Worm (Caenorhabditis elegans) whole organism, midembryonic: ENCODE results near the gene hda-10.

Source experiments
- T22C8.4 ChIP-seq: fragments of 200-800 bp; sonication (Bioruptor generic); IDR thresholded peaks from 2 replicates; pipeline ENCODE4 v1.3.6; 2022; ENCODE audit warnings: missing genetic modification characterization, missing compliant biosample characterization
- flt-1 ChIP-seq: fragments of 200-800 bp; sonication (Bioruptor generic); IDR thresholded peaks from 2 replicates; pipeline ENCODE4 v1.3.6; 2022; ENCODE audit warnings: missing genetic modification characterization, missing compliant biosample characterization
- klf-2 ChIP-seq: fragments of 200-800 bp; sonication (Bioruptor generic); conservative IDR thresholded peaks from 2 replicates; pipeline ENCODE4 v1.3.6; 2022; ENCODE audit warnings: missing genetic modification reagents, missing genetic modification characterization, missing compliant biosample characterization
- tab-1 ChIP-seq: fragments of 200-800 bp; sonication (Bioruptor generic); IDR thresholded peaks from 2 replicates; pipeline ENCODE4 v1.3.6; 2022; ENCODE audit warnings: missing genetic modification characterization, missing compliant biosample characterization

DNA sequence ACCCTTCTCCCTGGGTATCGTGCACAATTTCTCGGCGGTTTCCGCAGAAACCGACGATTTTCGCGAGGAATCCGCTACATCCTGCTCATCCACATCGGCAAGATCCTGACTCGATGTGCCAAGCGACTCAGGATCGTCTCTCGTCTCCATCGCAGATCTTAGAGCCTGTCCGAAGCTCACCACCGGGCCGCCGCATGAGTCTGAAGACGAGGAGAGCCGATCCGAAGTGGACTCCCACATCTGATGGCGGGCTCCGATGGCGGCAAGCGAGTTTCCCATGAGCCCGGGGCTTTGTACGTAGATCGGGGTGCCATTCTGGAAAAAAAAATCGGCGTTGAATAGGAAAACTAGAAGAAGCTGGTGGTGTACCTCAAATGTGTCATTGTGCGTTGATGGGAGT lies 24.2 kb upstream of the hda-10 start:
- no peak for TF ChIP-seq klf-2
- no peak for TF ChIP-seq T22C8.4 (GFP tag; lab: Robert Waterston, UW)
- no peak for TF ChIP-seq flt-1
- TF ChIP-seq tab-1 (GFP tag; lab: Robert Waterston, UW) = no peak
